Worm (Caenorhabditis elegans) whole organism, early embryonic: ENCODE data around the gene aptf-3.

Source experiments
- B0310.2 ChIP-seq: sonication (generic microtip); optimal IDR thresholded peaks from 2 replicates; lab custom pipeline; 2016; ENCODE audit warnings: mild to moderate bottlenecking, missing genetic modification characterization, missing compliant biosample characterization
- ama-1 ChIP-seq: fragments of 150-350 bp; optimal IDR thresholded peaks from 2 replicates; lab custom pipeline; 2014
- ceh-13 ChIP-seq: fragments of 200-800 bp; sonication (Bioruptor generic); optimal IDR thresholded peaks from 2 replicates; lab custom pipeline; 2018; ENCODE audit warnings: mild to moderate bottlenecking, missing genetic modification characterization, missing compliant biosample characterization
- ceh-36 ChIP-seq: sonication (generic microtip); optimal IDR thresholded peaks from 2 replicates; lab custom pipeline; 2016; ENCODE audit warnings: missing genetic modification characterization, inconsistent platforms, missing compliant biosample characterization
- hmg-4 ChIP-seq: fragments of 200-800 bp; sonication (Bioruptor generic); optimal IDR thresholded peaks from 2 replicates; lab custom pipeline; 2018; ENCODE audit warnings: mild to moderate bottlenecking, missing genetic modification characterization, missing compliant biosample characterization
- pes-1 ChIP-seq: fragments of 200-800 bp; sonication (Bioruptor generic); IDR thresholded peaks from 2 replicates; pipeline ENCODE4 v1.3.6; 2022; ENCODE audit warnings: missing genetic modification reagents, missing genetic modification characterization, missing compliant biosample characterization
- sea-1 ChIP-seq: fragments of 200-800 bp; sonication (Bioruptor generic); conservative IDR thresholded peaks from 2 replicates; pipeline ENCODE4 v1.3.6; 2022; ENCODE audit warnings: missing genetic modification characterization, missing compliant biosample characterization
- tbx-11 ChIP-seq: fragments of 200-800 bp; sonication (Bioruptor generic); IDR thresholded peaks from 2 replicates; pipeline ENCODE4 v1.3.6; 2022; ENCODE audit warnings: missing genetic modification characterization, missing compliant biosample characterization

DNA sequence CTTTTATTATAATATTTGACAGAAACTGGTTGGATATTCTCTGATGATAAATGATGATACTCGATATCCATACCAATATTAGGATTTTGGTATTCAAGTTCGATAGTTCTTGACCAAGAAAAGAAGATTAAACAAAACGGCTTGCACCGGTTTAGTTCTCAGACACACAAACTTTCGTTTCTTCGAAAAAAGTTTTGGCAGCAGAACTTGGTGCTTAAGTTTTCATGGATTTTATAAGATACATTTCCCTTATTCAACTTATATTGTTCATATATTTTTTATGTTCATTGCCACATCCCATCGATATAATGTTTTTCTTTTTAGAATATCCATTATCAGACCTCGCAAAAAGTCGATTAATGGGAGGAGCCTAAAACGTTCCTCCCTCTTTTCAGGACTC lies 3.3 kb upstream of the aptf-3 start, which contains the start of gene aptf-4:
- no peak for TF ChIP-seq ama-1 (lab: Kevin White, UChicago)
- no peak for TF ChIP-seq hmg-4 (GFP tag; lab: Kevin White, UChicago)
- TF ChIP-seq ceh-36 (tag; lab: Kevin White, UChicago): no peak
- no peak for TF ChIP-seq pes-1 (GFP tag; lab: Robert Waterston, UW)
- TF ChIP-seq B0310.2: no peak
- no peak for TF ChIP-seq tbx-11 (GFP tag; lab: Robert Waterston, UW)
- TF ChIP-seq sea-1 (GFP tag; lab: Robert Waterston, UW): no peak
- no peak for TF ChIP-seq ceh-13 (GFP tag; lab: Kevin White, UChicago)
